Worm (Caenorhabditis elegans): ENCODE measurements around the gene T03G6.7.
A peak's percentile ranks its signal among the peaks of the same experiment; 100 is the strongest.

T03G6.7 gene

ce11 chrX:2595027-2595756, 1.4 kb downstream of the T03G6.7 start:
- TF ChIP-seq pha-4 (tag; optimal IDR thresholded peaks at IDR 0.05) (no peak), unc-62 (GFP tag; optimal IDR thresholded peaks at IDR 0.05) (peak; percentile 57), ztf-11 (tag; optimal IDR thresholded peaks at IDR 0.05) (no peak), cnd-1 (tag; optimal IDR thresholded peaks at IDR 0.05) (no peak), hlh-1 (tag; optimal IDR thresholded peaks at IDR 0.05) (peak; percentile 65), ceh-83 (GFP tag; optimal IDR thresholded peaks at IDR 0.05) (no peak), unc-120 (tag; optimal IDR thresholded peaks at IDR 0.05; ENCODE audit: poor library complexity, severe bottlenecking) (peak; percentile 8)

ce11 chrX:2595757-2596059, 1.9 kb downstream of the T03G6.7 start:
- TF ChIP-seq nhr-12 (tag; optimal IDR thresholded peaks at IDR 0.05) = no peak
- TF ChIP-seq mls-2 (tag; optimal IDR thresholded peaks at IDR 0.05) = no peak
- no peak for TF ChIP-seq nhr-237 (tag; optimal IDR thresholded peaks at IDR 0.05)
- no peak for TF ChIP-seq ztf-11 (tag; optimal IDR thresholded peaks at IDR 0.05)
- no peak for TF ChIP-seq pha-4 (tag; optimal IDR thresholded peaks at IDR 0.05)
- TF ChIP-seq elt-3 (tag; optimal IDR thresholded peaks at IDR 0.05) = no peak

- no peak for TF ChIP-seq zip-8 (tag; optimal IDR thresholded peaks at IDR 0.05)
- TF ChIP-seq sptf-1 (tag; optimal IDR thresholded peaks at IDR 0.05) = no peak
Observed at ce11 chrX:2596605-2597004, 2.8 kb downstream of the T03G6.7 start.

ce11 chrX:2598833-2599279, 5.0 kb downstream of the T03G6.7 start:
- no peak for TF ChIP-seq ceh-43 (GFP tag; optimal IDR thresholded peaks at IDR 0.05)
- TF ChIP-seq unc-39 (tag; optimal IDR thresholded peaks at IDR 0.05) = no peak
- no peak for TF ChIP-seq cnd-1 (tag; optimal IDR thresholded peaks at IDR 0.05)
- TF ChIP-seq nhr-76 (tag; optimal IDR thresholded peaks at IDR 0.05) = no peak
- TF ChIP-seq mls-2 (tag; optimal IDR thresholded peaks at IDR 0.05) = peak; percentile 47
- TF ChIP-seq unc-120 (tag; optimal IDR thresholded peaks at IDR 0.05; ENCODE audit: poor library complexity, severe bottlenecking) = peak; percentile 100
- no peak for TF ChIP-seq mep-1 (tag; optimal IDR thresholded peaks at IDR 0.05)
- TF ChIP-seq tbx-8 (GFP tag; optimal IDR thresholded peaks at IDR 0.05) = no peak
- no peak for TF ChIP-seq sem-2 (GFP tag; optimal IDR thresholded peaks at IDR 0.05)
- no peak for TF ChIP-seq mab-5 (tag; optimal IDR thresholded peaks at IDR 0.05)
- peak; percentile 44 for TF ChIP-seq unc-62 (GFP tag; optimal IDR thresholded peaks at IDR 0.05)
- no peak for TF ChIP-seq nhr-2 (tag; optimal IDR thresholded peaks at IDR 0.05)
- no peak for TF ChIP-seq M03D4.4 (tag; optimal IDR thresholded peaks at IDR 0.05)
- TF ChIP-seq pha-4 (tag; optimal IDR thresholded peaks at IDR 0.05) = no peak
- TF ChIP-seq elt-1 (tag; optimal IDR thresholded peaks at IDR 0.05; ENCODE audit: borderline replicate concordance, insufficient read depth) = no peak
- no peak for TF ChIP-seq bed-3 (GFP tag; optimal IDR thresholded peaks at IDR 0.05)
- peak; percentile 43 for TF ChIP-seq sptf-1 (tag; optimal IDR thresholded peaks at IDR 0.05)
- no peak for TF ChIP-seq elt-3 (tag; optimal IDR thresholded peaks at IDR 0.05)
- TF ChIP-seq lsy-2 (tag; optimal IDR thresholded peaks at IDR 0.05) = peak; percentile 7
- TF ChIP-seq hlh-1 (tag; optimal IDR thresholded peaks at IDR 0.05) = no peak
- no peak for TF ChIP-seq ceh-83 (GFP tag; optimal IDR thresholded peaks at IDR 0.05)
- TF ChIP-seq ztf-11 (tag; optimal IDR thresholded peaks at IDR 0.05) = no peak
- no peak for TF ChIP-seq snpc-4 (tag; optimal IDR thresholded peaks at IDR 0.05)
- TF ChIP-seq nhr-28 (tag; optimal IDR thresholded peaks at IDR 0.05) = no peak
- peak; percentile 36 for TF ChIP-seq ces-1 (GFP tag; optimal IDR thresholded peaks at IDR 0.05)

DNA sequence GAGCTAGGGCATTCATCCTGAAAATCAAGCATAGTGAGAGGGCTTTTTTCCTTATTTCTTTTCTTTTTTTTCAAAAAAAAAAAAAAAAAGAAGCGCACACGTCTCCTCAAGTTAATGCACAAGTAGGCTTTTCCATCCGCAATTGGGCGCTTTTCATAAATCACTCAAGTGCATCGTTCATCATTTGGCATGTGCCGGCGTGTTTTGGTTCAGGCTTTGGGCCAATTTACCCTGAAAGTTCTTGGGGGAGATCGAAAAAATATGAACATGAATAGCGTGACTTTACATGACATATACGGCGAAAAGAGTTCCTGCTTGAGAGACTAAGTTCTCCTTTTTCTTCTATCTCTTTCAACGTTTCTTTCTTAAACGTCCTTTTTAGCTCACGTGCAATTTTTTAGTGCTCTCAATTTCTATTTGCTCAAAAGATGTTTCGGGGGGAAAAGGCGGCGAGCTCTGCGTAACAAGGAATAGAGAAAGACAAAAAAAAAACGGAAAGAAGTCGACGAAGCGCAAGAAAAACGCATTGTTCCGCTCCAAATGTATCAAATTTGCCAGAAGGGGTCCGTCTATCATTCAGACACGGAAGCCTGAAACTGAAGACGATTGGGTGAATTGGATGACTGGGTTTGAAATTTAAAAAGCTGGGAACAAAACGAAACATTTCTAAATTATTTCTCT, 7.3 kb downstream of the T03G6.7 start:
- TF ChIP-seq mab-5 (tag; optimal IDR thresholded peaks at IDR 0.05) (no peak), cnd-1 (tag; optimal IDR thresholded peaks at IDR 0.05) (no peak), elt-3 (tag; optimal IDR thresholded peaks at IDR 0.05) (no peak), ceh-39 (tag; optimal IDR thresholded peaks at IDR 0.05) (no peak), ces-1 (GFP tag; optimal IDR thresholded peaks at IDR 0.05) (no peak), sem-2 (GFP tag; optimal IDR thresholded peaks at IDR 0.05) (no peak), ztf-11 (tag; optimal IDR thresholded peaks at IDR 0.05) (no peak), nhr-12 (tag; optimal IDR thresholded peaks at IDR 0.05) (no peak), drap-1 (GFP tag; optimal IDR thresholded peaks at IDR 0.05) (no peak), lin-32 (GFP tag; optimal IDR thresholded peaks at IDR 0.05) (no peak), snpc-4 (tag; optimal IDR thresholded peaks at IDR 0.05) (no peak), pha-4 (tag; optimal IDR thresholded peaks at IDR 0.05) (no peak), flh-1 (GFP tag; optimal IDR thresholded peaks at IDR 0.05) (no peak), sptf-1 (tag; optimal IDR thresholded peaks at IDR 0.05) (no peak), nhr-76 (tag; optimal IDR thresholded peaks at IDR 0.05) (no peak), blmp-1 (tag; optimal IDR thresholded peaks at IDR 0.05) (no peak), mls-2 (tag; optimal IDR thresholded peaks at IDR 0.05) (no peak), ceh-43 (GFP tag; optimal IDR thresholded peaks at IDR 0.05) (no peak), ceh-83 (GFP tag; optimal IDR thresholded peaks at IDR 0.05) (no peak), elt-1 (tag; optimal IDR thresholded peaks at IDR 0.05; ENCODE audit: borderline replicate concordance, insufficient read depth) (no peak)
